Fruit fly (Drosophila melanogaster): ENCODE results near the gene Nfs1.

The Nfs1 gene

DNA sequence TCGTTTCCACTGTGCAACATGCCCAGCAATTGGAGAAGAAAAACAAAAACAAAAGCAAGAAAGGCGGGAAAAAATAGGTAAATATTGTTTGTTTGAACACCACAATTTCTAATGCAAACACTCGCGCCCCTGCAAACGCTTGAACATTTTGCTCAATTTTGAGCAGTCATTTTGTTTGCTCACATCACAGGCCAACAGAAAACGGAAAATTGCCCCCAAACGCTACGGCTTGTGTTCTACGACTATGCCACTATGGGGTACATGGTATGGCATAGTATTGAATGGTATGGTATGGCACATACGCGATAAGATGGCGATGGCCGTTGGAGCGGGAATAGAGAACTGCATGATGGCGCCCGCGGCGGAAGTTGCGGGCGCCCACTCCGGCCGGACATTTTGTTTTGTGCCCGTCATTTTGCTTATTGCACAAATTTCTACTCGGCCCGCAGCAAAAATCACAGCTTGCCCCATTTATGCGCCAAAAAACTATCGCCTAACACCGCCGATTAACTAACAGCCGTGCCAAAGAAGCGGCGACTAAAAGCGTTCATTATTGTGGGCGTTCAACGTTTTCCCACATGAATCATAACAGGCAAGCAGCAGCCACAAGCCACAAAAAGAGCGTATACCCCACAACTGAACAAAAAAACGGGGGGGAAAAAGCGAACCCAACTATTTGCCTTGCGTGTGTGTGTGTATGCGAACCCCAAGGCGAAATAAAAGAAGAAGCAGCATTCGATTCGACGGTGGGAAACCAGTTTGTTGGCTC, 4.9 kb downstream of the Nfs1 start (continued):
- TF ChIP-seq CG7357 (GFP tag; IDR thresholded peaks at IDR 0.05): 0 out of 3 replicates have a peak, but pooled peaks have one; percentile 7
- TF ChIP-seq ems (GFP tag; optimal IDR thresholded peaks at IDR 0.05): peak; percentile 19
- TF ChIP-seq CG11504 (tag; optimal IDR thresholded peaks at IDR 0.05): peak; percentile 72
- TF ChIP-seq D19B (GFP tag; optimal IDR thresholded peaks at IDR 0.05): peak; percentile 7
- peak; percentile 56 for TF ChIP-seq HmgZ (tag; optimal IDR thresholded peaks at IDR 0.05)
- no peak for TF ChIP-seq dimm (GFP tag; IDR thresholded peaks at IDR 0.05)
- TF ChIP-seq toy (GFP tag; IDR thresholded peaks at IDR 0.05): no peak
- TF ChIP-seq CG17829 (tag; optimal IDR thresholded peaks at IDR 0.05): peak; percentile 34

DNA sequence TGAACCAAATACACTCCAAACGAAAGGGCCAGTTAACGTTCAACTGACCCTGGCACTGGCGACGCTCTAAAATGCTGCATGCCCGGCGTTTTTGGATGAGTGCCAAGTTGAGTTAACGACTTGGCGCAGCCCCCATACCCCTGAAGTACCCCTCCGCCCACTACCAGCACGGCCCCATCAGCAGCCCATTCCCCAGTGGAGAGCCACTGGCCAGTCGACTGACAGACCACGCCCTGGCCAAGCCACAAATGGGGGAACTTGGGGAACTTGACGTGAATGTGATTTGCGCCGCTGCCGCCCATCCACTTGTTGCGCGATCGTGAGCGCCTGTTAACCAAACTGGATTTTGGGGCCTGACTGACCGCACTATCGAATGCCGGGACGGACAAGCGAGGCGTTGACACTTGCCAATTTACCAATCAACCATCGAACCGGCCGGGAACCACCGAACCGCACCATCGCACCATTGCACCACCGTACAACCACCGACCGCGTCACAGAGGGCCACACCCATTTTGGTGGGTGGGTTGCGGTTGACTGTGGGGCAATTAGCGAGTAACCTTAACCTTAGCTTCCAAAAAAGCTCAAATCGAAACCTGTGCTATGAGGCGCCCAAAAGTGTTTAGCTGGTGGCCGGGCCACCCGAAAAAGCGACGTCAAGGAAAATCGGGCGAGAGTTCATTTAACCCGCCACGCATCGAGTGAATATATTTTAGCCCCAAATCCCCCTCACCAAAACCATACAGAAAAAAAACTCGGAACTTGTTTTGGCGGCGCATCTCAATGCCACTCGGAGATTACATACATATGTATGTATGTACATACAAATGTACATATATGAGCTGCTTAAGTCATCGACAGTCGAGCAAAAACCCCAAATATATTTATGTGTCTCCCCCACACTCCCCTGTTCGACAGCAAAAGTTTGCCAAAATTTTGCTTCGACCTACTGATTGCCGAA, 6.3 kb downstream of the Nfs1 start:
- TF ChIP-seq Fer3 (tag; optimal IDR thresholded peaks at IDR 0.05) (no peak), Med (GFP tag) (peak; percentile 84), gro (GFP tag; optimal IDR thresholded peaks at IDR 0.05) (no peak), mld (GFP tag; IDR thresholded peaks at IDR 0.05; ENCODE audit: partially characterized antibody) (no peak), run (tag; optimal IDR thresholded peaks at IDR 0.05) (peak; percentile 97), CG17568 (GFP tag; optimal IDR thresholded peaks at IDR 0.05) (no peak), Xrp1 (GFP tag; IDR thresholded peaks at IDR 0.05) (no peak), Bgb (GFP tag; IDR thresholded peaks at IDR 0.05; ENCODE audit: partially characterized antibody) (no peak), twi (tag; optimal IDR thresholded peaks at IDR 0.05) (no peak), MTF-1 (GFP tag; optimal IDR thresholded peaks at IDR 0.05; ENCODE audit: borderline replicate concordance) (no peak), Atf6 (GFP tag; IDR thresholded peaks at IDR 0.05) (no peak), CG7987 (GFP tag; optimal IDR thresholded peaks at IDR 0.05) (peak; percentile 71), Lhr (GFP tag; optimal IDR thresholded peaks at IDR 0.05) (peak; percentile 28), ATbp (GFP tag; optimal IDR thresholded peaks at IDR 0.05) (no peak), phol (tag; optimal IDR thresholded peaks at IDR 0.05) (no peak), ac (GFP tag; optimal IDR thresholded peaks at IDR 0.05) (no peak), btn (GFP tag; optimal IDR thresholded peaks at IDR 0.05) (no peak), org-1 (GFP tag; optimal IDR thresholded peaks at IDR 0.05) (peak; percentile 28), bab2 (GFP tag; optimal IDR thresholded peaks at IDR 0.05) (no peak), sug (tag; optimal IDR thresholded peaks at IDR 0.05) (peak; percentile 90), CG17186 (GFP tag; optimal IDR thresholded peaks at IDR 0.05) (no peak), bowl (GFP tag; IDR thresholded peaks at IDR 0.05) (no peak), CG2202 (tag; optimal IDR thresholded peaks at IDR 0.05) (no peak), Hsf (GFP tag; optimal IDR thresholded peaks at IDR 0.05) (no peak), Dip3 (GFP tag; optimal IDR thresholded peaks at IDR 0.05) (no peak), her (GFP tag; optimal IDR thresholded peaks at IDR 0.05) (no peak), NfI (GFP tag; optimal IDR thresholded peaks at IDR 0.05) (peak; percentile 87), CG6854 (GFP tag; optimal IDR thresholded peaks at IDR 0.05) (no peak), psq (GFP tag; optimal IDR thresholded peaks at IDR 0.05) (no peak), CG11456 (GFP tag; IDR thresholded peaks at IDR 0.05) (no peak), insv (GFP tag; optimal IDR thresholded peaks at IDR 0.05) (no peak), zfh2 (GFP tag; optimal IDR thresholded peaks at IDR 0.05) (no peak), CG9609 (GFP tag; optimal IDR thresholded peaks at IDR 0.05) (no peak), CG3163 (GFP tag; optimal IDR thresholded peaks at IDR 0.05) (no peak), tgo (GFP tag; IDR thresholded peaks at IDR 0.05) (no peak), HmgZ (tag; optimal IDR thresholded peaks at IDR 0.05) (peak; percentile 51), fd102C (GFP tag; optimal IDR thresholded peaks at IDR 0.05) (no peak), CG10147 (GFP tag; optimal IDR thresholded peaks at IDR 0.05) (no peak), CG6272 (GFP tag; IDR thresholded peaks at IDR 0.05) (no peak)

All from whole organism, embryonic.